Fruit fly (Drosophila melanogaster): ENCODE results near the gene Usp30.

dm6 chrX:5923124-5923523, 43.5 kb upstream of the Usp30 start:
- TF ChIP-seq CG32006 (GFP tag; optimal IDR thresholded peaks at IDR 0.05) (peak; percentile 52), CG6792 (GFP tag; optimal IDR thresholded peaks at IDR 0.05) (peak; percentile 77), Eip93F (GFP tag; optimal IDR thresholded peaks at IDR 0.05) (peak; percentile 47), pdm3 (GFP tag; optimal IDR thresholded peaks at IDR 0.05) (peak; percentile 75), Hr4 (GFP tag; optimal IDR thresholded peaks at IDR 0.05) (peak; percentile 35), Sox14 (GFP tag; optimal IDR thresholded peaks at IDR 0.05) (peak; percentile 67), net (GFP tag; optimal IDR thresholded peaks at IDR 0.05) (peak; percentile 64), ss (GFP tag; optimal IDR thresholded peaks at IDR 0.05) (peak in 1 of 2 experiments; percentile 65), fd85E (GFP tag; optimal IDR thresholded peaks at IDR 0.05) (peak; percentile 4), Sox15 (GFP tag; optimal IDR thresholded peaks at IDR 0.05) (peak; percentile 64), Lpt (GFP tag; optimal IDR thresholded peaks at IDR 0.05) (peak; percentile 4), eg (GFP tag; IDR thresholded peaks at IDR 0.05) (peak; percentile 38; the same call in 1 of the 3 replicates), CG11762 (GFP tag; optimal IDR thresholded peaks at IDR 0.05; ENCODE audit: insufficient read depth) (peak; percentile 40)
